Worm (Caenorhabditis elegans): ENCODE measurements around the gene rnp-4.

- TF ChIP-seq W03F9.2 (tag; optimal IDR thresholded peaks at IDR 0.05), result no peak
- no peak for TF ChIP-seq dao-5 (tag; optimal IDR thresholded peaks at IDR 0.05)
- TF ChIP-seq him-1 (tag; optimal IDR thresholded peaks at IDR 0.05), result no peak
These were observed 4.9 kb upstream of the rnp-4 start, which contains the start of gene R07E5.15 for ce11 chrIII:4401142-4401541.

Measured in whole organism, L4/young adult.